Worm (Caenorhabditis elegans): ENCODE data around the gene F17E9.4.

ce11 chrIV:8379683-8380082 lies 31.5 kb downstream of the F17E9.4 start, which contains the start of gene praf-3:
- TF ChIP-seq mab-5 (tag; optimal IDR thresholded peaks at IDR 0.05) (no peak), ham-2 (GFP tag; optimal IDR thresholded peaks at IDR 0.05) (no peak)

Data from whole organism, mixed stage, embryonic.